Worm (Caenorhabditis elegans): Measurements from ENCODE around the gene srj-9.

The srj-9 gene

ce11 chrV:3391005-3391404 is 40.7 kb upstream of the srj-9 start:
- no peak for TF ChIP-seq alr-1 (tag; optimal IDR thresholded peaks at IDR 0.05; ENCODE audit: borderline replicate concordance)
- TF ChIP-seq nhr-20 (tag; optimal IDR thresholded peaks at IDR 0.05) = peak; percentile 95
- TF ChIP-seq isw-1 (GFP tag; IDR thresholded peaks at IDR 0.05) = peak; percentile 11
- TF ChIP-seq snpc-4 (tag; optimal IDR thresholded peaks at IDR 0.05) = peak; percentile 43
- TF ChIP-seq nhr-71 (tag; optimal IDR thresholded peaks at IDR 0.05) = peak; percentile 91
- peak; percentile 23 for TF ChIP-seq fkh-8 (tag; optimal IDR thresholded peaks at IDR 0.05)
- peak; percentile 89 for TF ChIP-seq snu-23 (GFP tag; optimal IDR thresholded peaks at IDR 0.05)
- TF ChIP-seq efl-1 (optimal IDR thresholded peaks at IDR 0.05) = peak; percentile 76 to 82
- peak; percentile 68 to 94 for TF ChIP-seq efl-1 (GFP tag; optimal IDR thresholded peaks at IDR 0.05 in 1 of 2)
- TF ChIP-seq tbx-2 (tag; optimal IDR thresholded peaks at IDR 0.05) = peak; percentile 82
- no peak for TF ChIP-seq nhr-12 (tag; optimal IDR thresholded peaks at IDR 0.05)
- no peak for TF ChIP-seq sptf-1 (tag; optimal IDR thresholded peaks at IDR 0.05)
- peak; percentile 73 for TF ChIP-seq nhr-77 (tag; optimal IDR thresholded peaks at IDR 0.05)
- TF ChIP-seq C04F5.9 (tag; optimal IDR thresholded peaks at IDR 0.05) = no peak
- TF ChIP-seq fos-1 (tag; optimal IDR thresholded peaks at IDR 0.05) = peak; percentile 43
- TF ChIP-seq nhr-28 (tag; optimal IDR thresholded peaks at IDR 0.05) = no peak
- peak; percentile 91 for TF ChIP-seq mep-1 (tag; optimal IDR thresholded peaks at IDR 0.05)
- peak; percentile 79 for TF ChIP-seq unc-130 (tag; optimal IDR thresholded peaks at IDR 0.05)
- TF ChIP-seq F16B12.6 (tag; optimal IDR thresholded peaks at IDR 0.05) = peak; percentile 85
- peak; percentile 70 to 87 for TF ChIP-seq lin-35 (GFP tag; optimal IDR thresholded peaks at IDR 0.05)
- TF ChIP-seq efl-3 (GFP tag; optimal IDR thresholded peaks at IDR 0.05) = no peak
- peak; percentile 27 to 63 (median 28) for TF ChIP-seq ceh-82 (tag; optimal IDR thresholded peaks at IDR 0.05)
- TF ChIP-seq ztf-4 (tag; optimal IDR thresholded peaks at IDR 0.05) = peak; percentile 30
- peak; percentile 19 for TF ChIP-seq lir-3 (tag; optimal IDR thresholded peaks at IDR 0.05; ENCODE audit: poor library complexity)
- no peak for TF ChIP-seq unc-62 (GFP tag; optimal IDR thresholded peaks at IDR 0.05)
- TF ChIP-seq lsy-2 (tag; optimal IDR thresholded peaks at IDR 0.05) = peak; percentile 68 to 88
- TF ChIP-seq unc-86 (tag; optimal IDR thresholded peaks at IDR 0.05) = peak; percentile 16
- no peak for TF ChIP-seq aly-2 (tag; optimal IDR thresholded peaks at IDR 0.05)
- TF ChIP-seq hpl-2 (GFP tag; optimal IDR thresholded peaks at IDR 0.05) = peak; percentile 64
- peak; percentile 99 for TF ChIP-seq nhr-85 (tag)
- TF ChIP-seq nhr-19 (GFP tag; conservative IDR thresholded peaks at IDR 0.05) = peak; percentile 87
- peak; percentile 85 for TF ChIP-seq rnt-1 (tag; optimal IDR thresholded peaks at IDR 0.05)
- TF ChIP-seq ceh-88 (GFP tag; IDR thresholded peaks at IDR 0.05) = no peak
- TF ChIP-seq jun-1 (tag; optimal IDR thresholded peaks at IDR 0.05) = peak; percentile 66
- TF ChIP-seq lin-13 (GFP tag; optimal IDR thresholded peaks at IDR 0.05) = peak; percentile 73
- peak in 3 of 6 experiments; percentile 5 to 87 (median 84) for TF ChIP-seq elt-3 (tag; optimal IDR thresholded peaks at IDR 0.05)
- peak; percentile 50 for TF ChIP-seq xbp-1 (tag; optimal IDR thresholded peaks at IDR 0.05)
- TF ChIP-seq blmp-1 (tag; optimal IDR thresholded peaks at IDR 0.05) = peak; percentile 90
- TF ChIP-seq irx-1 (tag; optimal IDR thresholded peaks at IDR 0.05) = peak; percentile 55
- TF ChIP-seq grh-1 (GFP tag; IDR thresholded peaks at IDR 0.05) = peak; percentile 95
- peak; percentile 17 for TF ChIP-seq dsc-1 (tag; optimal IDR thresholded peaks at IDR 0.05)
- TF ChIP-seq dpl-1 (GFP tag; optimal IDR thresholded peaks at IDR 0.05) = peak; percentile 60 to 81 (median 76)
- peak; percentile 79 for TF ChIP-seq nhr-47 (tag; optimal IDR thresholded peaks at IDR 0.05)
- peak; percentile 73 for TF ChIP-seq skn-1 (tag; optimal IDR thresholded peaks at IDR 0.05)
- peak; percentile 68 for TF ChIP-seq swsn-7 (tag; optimal IDR thresholded peaks at IDR 0.05)
- peak; percentile 76 for TF ChIP-seq pag-3 (tag; optimal IDR thresholded peaks at IDR 0.05; ENCODE audit: borderline replicate concordance, insufficient read depth)
- no peak for TF ChIP-seq vab-15 (tag; optimal IDR thresholded peaks at IDR 0.05)
- peak; percentile 78 for TF ChIP-seq C16A3.4 (tag; optimal IDR thresholded peaks at IDR 0.05)
- peak; percentile 67 for TF ChIP-seq nhr-237 (tag; optimal IDR thresholded peaks at IDR 0.05)
- no peak for TF ChIP-seq nhr-84 (tag; optimal IDR thresholded peaks at IDR 0.05)
- peak; percentile 99 for TF ChIP-seq lin-14 (GFP tag; optimal IDR thresholded peaks at IDR 0.05)
- peak in 1 of 2 experiments; percentile 81 for TF ChIP-seq mdl-1 (tag; optimal IDR thresholded peaks at IDR 0.05)
- TF ChIP-seq nhr-90 (tag; optimal IDR thresholded peaks at IDR 0.05; ENCODE audit: poor library complexity) = peak; percentile 81
- TF ChIP-seq zag-1 (tag; optimal IDR thresholded peaks at IDR 0.05) = no peak
